Worm (Caenorhabditis elegans) whole organism, L4 larva: ENCODE data around the gene ver-4.
A peak's percentile ranks its signal among the peaks of the same experiment; 100 is the strongest.

Experiments used
- daf-19 ChIP-seq: fragments of 200-800 bp; sonication (Bioruptor generic); conservative IDR thresholded peaks from 2 replicates; pipeline ENCODE4 v1.3.6; 2022; ENCODE audit warnings: missing genetic modification characterization, missing compliant biosample characterization
- dmd-6 ChIP-seq: fragments of 200-800 bp; sonication (Bioruptor generic); IDR thresholded peaks from 2 replicates; pipeline ENCODE4 v1.3.6; 2022; ENCODE audit warnings: missing genetic modification reagents, missing genetic modification characterization, missing compliant biosample characterization
- lin-15B ChIP-seq: fragments of 150-350 bp; sonication (generic microtip); optimal IDR thresholded peaks from 3 replicates; lab custom pipeline; 2014; ENCODE audit warnings: missing biosample characterization, missing genetic modification characterization
- nhr-28 ChIP-seq: fragments of 150-350 bp; optimal IDR thresholded peaks from 2 replicates; lab custom pipeline; 2014; ENCODE audit warnings: missing biosample characterization, missing genetic modification characterization
- nhr-41 ChIP-seq: fragments of 200-800 bp; sonication (Bioruptor generic); IDR thresholded peaks from 2 replicates; pipeline ENCODE4 v1.3.6; 2022; ENCODE audit warnings: missing genetic modification reagents, missing genetic modification characterization, missing compliant biosample characterization
- pha-4 ChIP-seq, 2 experiments: fragments of 150-350 bp in 1 of 2; fragments of 200-800 bp in 1 of 2; sonication (Bioruptor generic) in 1 of 2; IDR thresholded peaks in 1 of 2; optimal IDR thresholded peaks in 1 of 2; 2 replicates each; pipeline versions ENCODE4 v1.3.6 to Lab custom; 2014 to 2022; ENCODE audit warnings: missing genetic modification characterization in 2 of 2, missing genetic modification reagents in 2 of 2, missing biosample characterization in 1 of 2, missing compliant biosample characterization in 1 of 2
- skn-1 ChIP-seq: fragments of 150-350 bp; optimal IDR thresholded peaks from 2 replicates; lab custom pipeline; 2014; ENCODE audit warnings: missing biosample characterization, missing genetic modification characterization

DNA sequence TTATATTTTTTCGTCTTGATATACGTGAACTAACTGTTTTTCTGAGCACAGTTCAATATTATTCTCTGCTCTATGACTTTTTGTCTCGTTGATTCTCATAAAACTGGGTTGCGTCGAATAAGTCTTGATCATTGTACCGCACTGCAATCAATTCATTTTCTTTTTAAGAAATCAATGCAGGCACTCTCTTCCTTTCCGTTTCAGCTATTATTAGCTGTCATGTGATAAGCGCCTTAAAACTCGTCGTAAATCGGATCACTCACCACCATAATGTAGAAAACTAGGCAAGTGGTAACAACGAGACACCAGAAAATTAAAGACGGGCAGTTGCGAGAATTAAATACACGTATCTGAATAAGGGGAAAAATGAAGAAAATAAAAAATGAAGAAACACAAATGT, 25.2 kb downstream of the ver-4 start:
- no peak for TF ChIP-seq skn-1 (tag; lab: Kevin White, UChicago)
- no peak for TF ChIP-seq daf-19 (GFP tag; lab: Robert Waterston, UW)
- peak; percentile 21 for TF ChIP-seq nhr-28 (tag; lab: Kevin White, UChicago)
- no peak for TF ChIP-seq lin-15B (tag; lab: Kevin White, UChicago)
- no peak for TF ChIP-seq pha-4 (GFP tag; IDR thresholded peaks at IDR 0.05; lab: Robert Waterston, UW)
- TF ChIP-seq pha-4 (tag; optimal IDR thresholded peaks at IDR 0.05; lab: Kevin White, UChicago), result no peak
- TF ChIP-seq nhr-41 (GFP tag; lab: Robert Waterston, UW), result no peak
- peak; percentile 49 for TF ChIP-seq dmd-6
